Worm (Caenorhabditis elegans): ENCODE data around the gene glf-1.

glf-1 gene

ce11 chrIV:5896341-5896740 lies 10.7 kb downstream of the glf-1 start, which contains the start of gene pck-3:
TSS of gene pck-3 (plus strand) at chrIV:5896641.
- TF ChIP-seq mes-4 (tag; optimal IDR thresholded peaks at IDR 0.05) (no peak), snpc-3.4 (tag; optimal IDR thresholded peaks at IDR 0.05) (no peak), hlh-26 (GFP tag; conservative IDR thresholded peaks at IDR 0.05) (no peak), ceh-100 (GFP tag; IDR thresholded peaks at IDR 0.05) (no peak), B0019.2 (GFP tag; conservative IDR thresholded peaks at IDR 0.05) (no peak), lin-35 (GFP tag; optimal IDR thresholded peaks at IDR 0.05) (no peak), Y79H2A.3 (GFP tag; conservative IDR thresholded peaks at IDR 0.05) (no peak), F37B4.10 (GFP tag; IDR thresholded peaks at IDR 0.05) (no peak), him-1 (tag; optimal IDR thresholded peaks at IDR 0.05) (no peak), madf-10 (tag; optimal IDR thresholded peaks at IDR 0.05) (no peak), ceh-91 (GFP tag; IDR thresholded peaks at IDR 0.05) (no peak), T26A5.8 (tag; optimal IDR thresholded peaks at IDR 0.05) (no peak), sdz-38 (tag; optimal IDR thresholded peaks at IDR 0.05) (no peak), tbp1 (GFP tag; optimal IDR thresholded peaks at IDR 0.05) (no peak), madf-6 (GFP tag; IDR thresholded peaks at IDR 0.05) (no peak), ztf-22 (GFP tag; optimal IDR thresholded peaks at IDR 0.05) (no peak), rec-8 (tag; optimal IDR thresholded peaks at IDR 0.05) (no peak), lsl-1 (GFP tag; optimal IDR thresholded peaks at IDR 0.05) (no peak), dox-1 (GFP tag; IDR thresholded peaks at IDR 0.05) (no peak), ceh-27 (GFP tag; optimal IDR thresholded peaks at IDR 0.05) (no peak)

DNA sequence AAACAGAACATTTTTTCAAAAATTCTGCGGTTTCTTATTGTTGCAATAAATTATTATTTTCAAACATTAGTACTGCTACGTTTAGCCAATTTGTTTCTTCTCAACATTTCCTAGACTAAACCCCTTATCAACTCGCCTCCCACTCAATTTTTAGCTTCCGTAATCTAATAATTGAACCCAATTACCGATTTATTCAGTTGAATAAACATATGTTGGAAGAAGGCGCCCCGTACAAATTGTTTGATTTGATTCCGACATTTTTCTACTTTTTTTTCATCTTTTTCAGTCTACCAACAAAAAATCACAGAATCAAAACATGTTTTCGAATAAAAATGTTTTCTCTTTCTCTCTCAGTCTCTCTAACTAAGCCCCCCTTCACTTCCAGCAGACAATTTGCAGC lies 17.1 kb downstream of the glf-1 start:
- TF ChIP-seq mes-4 (tag; optimal IDR thresholded peaks at IDR 0.05) (no peak), sdz-38 (tag; optimal IDR thresholded peaks at IDR 0.05) (no peak), cebp-1 (GFP tag; IDR thresholded peaks at IDR 0.05) (no peak), cebp-1 (tag; optimal IDR thresholded peaks at IDR 0.05) (no peak), zim-3 (tag; optimal IDR thresholded peaks at IDR 0.05) (no peak), Y53F4B.3 (GFP tag; IDR thresholded peaks at IDR 0.05) (no peak), efl-1 (GFP tag; optimal IDR thresholded peaks at IDR 0.05) (no peak), B0336.3 (GFP tag; IDR thresholded peaks at IDR 0.05) (no peak), Y53G8AR.9 (GFP tag; conservative IDR thresholded peaks at IDR 0.05) (no peak), cebp-2 (GFP tag; IDR thresholded peaks at IDR 0.05) (no peak), pbrm-1 (GFP tag; IDR thresholded peaks at IDR 0.05) (no peak), let-526 (GFP tag; IDR thresholded peaks at IDR 0.05) (no peak), F55B11.4 (tag; optimal IDR thresholded peaks at IDR 0.05; ENCODE audit: borderline replicate concordance, insufficient read depth) (no peak), pha-4 (tag; optimal IDR thresholded peaks at IDR 0.05) (no peak), madf-10 (tag; optimal IDR thresholded peaks at IDR 0.05) (no peak), let-607 (tag; optimal IDR thresholded peaks at IDR 0.05) (no peak), hlh-12 (tag; optimal IDR thresholded peaks at IDR 0.05) (no peak), lin-54 (GFP tag; optimal IDR thresholded peaks at IDR 0.05) (no peak), snpc-1.1 (tag; optimal IDR thresholded peaks at IDR 0.05; ENCODE audit: insufficient read depth) (no peak)

DNA sequence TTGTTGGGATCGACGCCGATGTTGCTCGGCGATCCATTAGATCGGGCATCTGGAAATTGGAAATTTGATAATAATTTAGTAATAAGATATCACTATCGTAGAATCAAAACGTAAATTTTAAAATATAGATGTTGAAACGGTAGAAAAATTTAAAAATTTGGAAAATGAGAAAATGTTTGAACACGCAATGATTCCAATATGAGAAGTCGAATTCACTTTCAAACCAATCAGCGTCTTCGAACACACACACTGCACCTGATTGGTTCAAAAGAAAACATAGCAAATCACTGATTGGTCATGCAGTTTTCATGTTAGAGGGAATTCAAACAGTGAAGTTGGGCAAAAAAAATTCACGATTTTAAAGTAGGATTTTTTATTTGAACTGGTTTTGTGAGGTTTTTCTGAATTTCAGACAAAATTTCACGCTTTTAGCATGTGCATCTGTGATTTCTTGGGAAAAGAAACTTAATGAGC lies 17.7 kb downstream of the glf-1 start, which contains the start of gene H04M03.12:
TSS of gene H04M03.12 (minus strand) at position 51 of the 474 bp plus-strand sequence.
- TF ChIP-seq lsy-27 (tag; optimal IDR thresholded peaks at IDR 0.05; ENCODE audit: borderline replicate concordance, insufficient read depth) (no peak), snpc-4 (GFP tag; optimal IDR thresholded peaks at IDR 0.05) (no peak), snpc-4 (tag; optimal IDR thresholded peaks at IDR 0.05) (no peak), ceh-79 (tag; optimal IDR thresholded peaks at IDR 0.05) (no peak), ccch-3 (GFP tag; optimal IDR thresholded peaks at IDR 0.05) (no peak), repo-1 (tag; optimal IDR thresholded peaks at IDR 0.05) (no peak), hlh-26 (GFP tag; conservative IDR thresholded peaks at IDR 0.05) (no peak), F55B11.4 (tag; optimal IDR thresholded peaks at IDR 0.05; ENCODE audit: borderline replicate concordance, insufficient read depth) (no peak), hlh-12 (tag; optimal IDR thresholded peaks at IDR 0.05) (no peak), pha-4 (tag; optimal IDR thresholded peaks at IDR 0.05) (no peak), ceh-58 (GFP tag; IDR thresholded peaks at IDR 0.05) (no peak), B0019.2 (GFP tag; conservative IDR thresholded peaks at IDR 0.05) (no peak), ztf-6 (GFP tag; IDR thresholded peaks at IDR 0.05) (no peak), Y56A3A.18 (GFP tag; IDR thresholded peaks at IDR 0.05) (no peak), C17E4.6 (GFP tag; IDR thresholded peaks at IDR 0.05) (no peak), mxl-1 (tag; optimal IDR thresholded peaks at IDR 0.05) (no peak)
